Worm (Caenorhabditis elegans): Measurements from ENCODE around the gene Y54G2A.77.

DNA sequence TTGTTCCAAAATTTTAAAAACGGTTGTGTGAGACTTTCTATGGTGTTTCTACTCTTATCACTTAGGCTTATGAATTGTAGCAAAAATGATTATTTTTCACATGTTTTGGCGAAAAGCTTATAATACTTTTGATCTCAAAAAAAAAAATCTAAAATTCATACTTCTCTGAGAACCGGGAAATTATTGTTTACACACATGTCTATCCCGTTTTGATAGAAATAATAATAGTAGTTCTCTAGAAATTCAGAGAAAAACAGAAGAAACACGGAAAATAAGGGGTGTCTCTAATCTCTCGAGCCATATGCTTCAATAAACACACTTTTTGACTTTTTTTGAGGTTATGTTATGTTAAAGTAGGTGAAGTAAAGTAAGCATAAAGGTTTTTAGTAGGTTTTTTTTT is 11.9 kb upstream of the Y54G2A.77 start:
- TF ChIP-seq nhr-77 (tag; optimal IDR thresholded peaks at IDR 0.05) (no peak), nhr-76 (tag; optimal IDR thresholded peaks at IDR 0.05) (no peak), unc-62 (GFP tag; optimal IDR thresholded peaks at IDR 0.05) (no peak), unc-130 (tag; optimal IDR thresholded peaks at IDR 0.05) (no peak), egl-27 (tag; optimal IDR thresholded peaks at IDR 0.05) (no peak), mep-1 (tag; optimal IDR thresholded peaks at IDR 0.05) (no peak), pax-3 (tag; optimal IDR thresholded peaks at IDR 0.05) (no peak), fkh-8 (tag; optimal IDR thresholded peaks at IDR 0.05) (peak; percentile 50), elt-3 (tag; optimal IDR thresholded peaks at IDR 0.05) (no peak), nhr-11 (tag; optimal IDR thresholded peaks at IDR 0.05) (no peak), skn-1 (tag; optimal IDR thresholded peaks at IDR 0.05) (no peak), snu-23 (GFP tag; optimal IDR thresholded peaks at IDR 0.05) (no peak), mdl-1 (tag; optimal IDR thresholded peaks at IDR 0.05) (no peak), lsy-2 (tag; optimal IDR thresholded peaks at IDR 0.05) (no peak)

Measured in whole organism, L1 larva.